Worm (Caenorhabditis elegans) whole organism, mixed stage, embryonic: ENCODE measurements around the gene spe-26.

ENCODE experiments used
- M03D4.4 ChIP-seq: sonication (generic microtip); optimal IDR thresholded peaks from 2 replicates; lab custom pipeline; 2017; ENCODE audit warnings: mild to moderate bottlenecking, missing genetic modification characterization, missing compliant biosample characterization
- blmp-1 ChIP-seq: fragments of 150-350 bp; optimal IDR thresholded peaks from 2 replicates; lab custom pipeline; 2014; ENCODE audit warnings: missing biosample characterization, missing genetic modification characterization
- ceh-39 ChIP-seq: fragments of 150-350 bp; optimal IDR thresholded peaks from 2 replicates; lab custom pipeline; 2014; ENCODE audit warnings: missing biosample characterization, missing genetic modification characterization
- ceh-43 ChIP-seq: fragments of 200-800 bp; sonication (Bioruptor generic); optimal IDR thresholded peaks from 2 replicates; lab custom pipeline; 2018; ENCODE audit warnings: mild to moderate bottlenecking, missing genetic modification characterization, moderate library complexity, missing compliant biosample characterization
- ceh-83 ChIP-seq: fragments of 200-800 bp; sonication (Bioruptor generic); optimal IDR thresholded peaks from 2 replicates; lab custom pipeline; 2018; ENCODE audit warnings: mild to moderate bottlenecking, missing genetic modification characterization, missing compliant biosample characterization
- ces-1 ChIP-seq: fragments of 150-350 bp; optimal IDR thresholded peaks from 2 replicates; lab custom pipeline; 2014; ENCODE audit warnings: missing biosample characterization, missing genetic modification reagents, missing genetic modification characterization
- cnd-1 ChIP-seq: fragments of 200-800 bp; sonication (Bioruptor generic); optimal IDR thresholded peaks from 2 replicates; lab custom pipeline; 2018; ENCODE audit warnings: mild to moderate bottlenecking, missing genetic modification characterization, missing compliant biosample characterization
- elt-3 ChIP-seq: fragments of 150-350 bp; optimal IDR thresholded peaks from 2 replicates; lab custom pipeline; 2014; ENCODE audit warnings: missing biosample characterization, missing genetic modification characterization
- flh-1 ChIP-seq: fragments of 200-800 bp; sonication (Bioruptor generic); optimal IDR thresholded peaks from 2 replicates; lab custom pipeline; 2018; ENCODE audit warnings: mild to moderate bottlenecking, missing genetic modification characterization, moderate library complexity, missing compliant biosample characterization
- ham-2 ChIP-seq: fragments of 200-800 bp; sonication (Bioruptor generic); optimal IDR thresholded peaks from 2 replicates; lab custom pipeline; 2018; ENCODE audit warnings: mild to moderate bottlenecking, missing genetic modification characterization, missing compliant biosample characterization
- hlh-1 ChIP-seq: fragments of 150-350 bp; optimal IDR thresholded peaks from 2 replicates; lab custom pipeline; 2014; ENCODE audit warnings: missing biosample characterization, missing genetic modification reagents, missing genetic modification characterization
- lin-13 ChIP-seq: fragments of 150-350 bp; optimal IDR thresholded peaks from 2 replicates; lab custom pipeline; 2014; ENCODE audit warnings: missing biosample characterization, missing genetic modification characterization
- lin-32 ChIP-seq: fragments of 200-800 bp; sonication (Bioruptor generic); optimal IDR thresholded peaks from 2 replicates; lab custom pipeline; 2018; ENCODE audit warnings: mild to moderate bottlenecking, missing genetic modification characterization, missing compliant biosample characterization
- lsy-2 ChIP-seq: fragments of 150-350 bp; optimal IDR thresholded peaks from 2 replicates; lab custom pipeline; 2014; ENCODE audit warnings: missing biosample characterization, missing genetic modification characterization
- mep-1 ChIP-seq: fragments of 150-350 bp; optimal IDR thresholded peaks from 2 replicates; lab custom pipeline; 2017; ENCODE audit warnings: missing biosample characterization, missing genetic modification reagents, missing genetic modification characterization, inconsistent platforms
- mls-2 ChIP-seq: sonication (generic microtip); optimal IDR thresholded peaks from 2 replicates; lab custom pipeline; 2016; ENCODE audit warnings: mild to moderate bottlenecking, missing genetic modification characterization, moderate library complexity, missing compliant biosample characterization
- nhr-12 ChIP-seq: fragments of 150-350 bp; optimal IDR thresholded peaks from 2 replicates; lab custom pipeline; 2014; ENCODE audit warnings: missing biosample characterization, missing genetic modification characterization
- nhr-2 ChIP-seq: fragments of 150-350 bp; optimal IDR thresholded peaks from 2 replicates; lab custom pipeline; 2014; ENCODE audit warnings: missing biosample characterization, missing genetic modification characterization
- nhr-237 ChIP-seq: fragments of 150-350 bp; optimal IDR thresholded peaks from 2 replicates; lab custom pipeline; 2014; ENCODE audit warnings: missing biosample characterization, missing genetic modification characterization
- nhr-76 ChIP-seq: sonication (generic microtip); optimal IDR thresholded peaks from 2 replicates; lab custom pipeline; 2017; ENCODE audit warnings: missing biosample characterization, missing genetic modification characterization
- pha-4 ChIP-seq: fragments of 150-350 bp; optimal IDR thresholded peaks from 2 replicates; lab custom pipeline; 2018; ENCODE audit warnings: missing biosample characterization, missing genetic modification reagents, missing genetic modification characterization
- sem-2 ChIP-seq: fragments of 200-800 bp; sonication (Bioruptor generic); optimal IDR thresholded peaks from 2 replicates; lab custom pipeline; 2018; ENCODE audit warnings: mild to moderate bottlenecking, missing genetic modification characterization, missing compliant biosample characterization
- snpc-4 ChIP-seq: fragments of 150-350 bp; optimal IDR thresholded peaks from 2 replicates; lab custom pipeline; 2014; ENCODE audit warnings: missing biosample characterization, missing genetic modification characterization
- sptf-1 ChIP-seq: sonication (generic microtip); optimal IDR thresholded peaks from 2 replicates; lab custom pipeline; 2017; ENCODE audit warnings: mild to moderate bottlenecking, missing genetic modification characterization, moderate library complexity, missing compliant biosample characterization
- unc-120 ChIP-seq: sonication (generic microtip); optimal IDR thresholded peaks from 2 replicates; lab custom pipeline; 2017; ENCODE audit warnings: missing genetic modification characterization, missing compliant biosample characterization; ENCODE audit not compliant: poor library complexity, severe bottlenecking
- unc-39 ChIP-seq: fragments of 150-350 bp; optimal IDR thresholded peaks from 2 replicates; lab custom pipeline; 2014; ENCODE audit warnings: missing biosample characterization, missing genetic modification characterization
- unc-62 ChIP-seq: fragments of 150-350 bp; optimal IDR thresholded peaks from 2 replicates; lab custom pipeline; 2014; ENCODE audit warnings: missing biosample characterization, missing genetic modification reagents, missing genetic modification characterization
- zip-8 ChIP-seq: fragments of 150-350 bp; optimal IDR thresholded peaks from 2 replicates; lab custom pipeline; 2014; ENCODE audit warnings: missing biosample characterization, missing genetic modification characterization

spe-26 gene

ce11 chrIV:10345486-10345885, 46.2 kb downstream of the spe-26 start:
- TF ChIP-seq hlh-1 (tag; lab: Kevin White, UChicago) (no peak), blmp-1 (tag; lab: Kevin White, UChicago) (no peak), ceh-83 (GFP tag; lab: Kevin White, UChicago) (no peak), zip-8 (tag; lab: Kevin White, UChicago) (no peak), ces-1 (GFP tag; lab: Kevin White, UChicago) (no peak), lin-32 (GFP tag; lab: Kevin White, UChicago) (no peak), mep-1 (tag; lab: Kevin White, UChicago) (no peak)
- TF ChIP-seq, all 35 proteins: peak for 0

ce11 chrIV:10344621-10345020, 47.1 kb downstream of the spe-26 start:
- no peak for TF ChIP-seq pha-4 (tag; lab: Kevin White, UChicago)
- peak; percentile 22 for TF ChIP-seq mep-1 (tag; lab: Kevin White, UChicago)
- peak; percentile 40 for TF ChIP-seq ces-1 (GFP tag; lab: Kevin White, UChicago)
- TF ChIP-seq unc-120 (tag; lab: Kevin White, UChicago), result peak; percentile 43

- TF ChIP-seq unc-62 (GFP tag; lab: Kevin White, UChicago) (peak; percentile 77), ham-2 (GFP tag; lab: Kevin White, UChicago) (peak; percentile 14), sem-2 (no peak), nhr-76 (no peak), elt-3 (tag; lab: Kevin White, UChicago) (peak; percentile 55), sptf-1 (tag; lab: Kevin White, UChicago) (no peak), blmp-1 (tag; lab: Kevin White, UChicago) (peak; percentile 84), unc-120 (tag; lab: Kevin White, UChicago) (peak; percentile 55), nhr-237 (tag; lab: Kevin White, UChicago) (no peak), lsy-2 (tag; lab: Kevin White, UChicago) (no peak), nhr-12 (tag; lab: Kevin White, UChicago) (no peak)
Measured at ce11 chrIV:10342361-10342706, 49.4 kb downstream of the spe-26 start.

DNA sequence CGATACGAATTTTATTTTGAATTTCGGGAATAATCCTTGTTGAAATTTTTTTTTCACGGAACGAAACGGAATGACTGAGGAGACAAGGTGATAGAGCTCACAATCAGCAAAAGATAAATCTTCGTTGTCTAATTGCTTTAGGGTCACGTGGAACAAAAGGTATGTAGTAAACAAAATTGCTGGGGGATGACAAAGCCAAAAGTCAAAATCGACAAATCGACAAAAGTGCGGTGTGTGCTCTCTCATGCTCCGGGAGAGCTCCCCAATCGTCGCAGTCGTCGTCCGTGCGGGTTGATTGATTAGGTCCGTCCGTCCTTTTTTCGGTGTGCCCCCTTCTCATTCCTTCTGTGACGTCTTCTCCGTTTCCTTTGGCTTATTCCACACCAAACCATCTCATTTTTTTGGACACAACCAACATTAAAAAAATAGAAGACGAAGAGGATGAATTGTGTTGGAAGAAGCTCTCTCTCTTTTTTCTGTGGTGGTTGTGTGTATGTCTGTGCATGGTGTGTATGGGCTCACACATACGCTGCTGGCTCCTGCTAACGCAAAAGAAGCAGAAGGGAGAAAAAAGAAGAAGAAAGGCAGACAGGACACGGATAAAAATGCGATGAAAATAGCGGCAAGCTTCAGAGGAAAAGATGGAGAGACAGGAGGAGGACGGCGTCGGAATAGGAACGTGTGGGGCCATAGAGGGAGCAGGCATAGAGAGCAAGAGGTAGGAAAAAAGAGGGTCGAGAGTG, 49.9 kb downstream of the spe-26 start:
- TF ChIP-seq nhr-237 (tag; lab: Kevin White, UChicago), result no peak
- peak; percentile 14 for TF ChIP-seq ces-1 (GFP tag; lab: Kevin White, UChicago)

DNA sequence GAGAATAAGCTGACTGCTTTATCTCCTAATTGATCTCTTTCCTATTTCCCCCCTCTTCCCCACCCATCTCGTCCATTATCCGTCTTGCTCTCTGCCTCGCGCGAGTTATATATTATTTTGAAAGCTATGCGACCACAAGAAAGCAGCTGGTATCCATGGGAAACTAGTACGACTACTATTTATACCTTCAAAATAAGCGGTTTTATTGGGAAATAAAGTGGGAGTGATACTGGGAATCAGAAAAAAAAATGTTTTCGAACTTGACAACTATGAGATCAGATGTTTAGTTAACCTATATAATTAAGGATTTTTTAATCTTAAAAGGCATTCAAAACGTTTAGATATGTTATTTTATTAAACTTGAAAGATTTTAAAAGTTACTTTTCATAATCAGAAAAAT, 52.0 kb downstream of the spe-26 start:
- TF ChIP-seq unc-120 (tag; lab: Kevin White, UChicago) (no peak), ceh-39 (tag; lab: Kevin White, UChicago) (no peak), nhr-76 (no peak), mep-1 (tag; lab: Kevin White, UChicago) (no peak), ham-2 (GFP tag; lab: Kevin White, UChicago) (no peak), unc-39 (no peak), M03D4.4 (tag; lab: Kevin White, UChicago) (no peak), cnd-1 (tag; lab: Kevin White, UChicago) (no peak), sem-2 (no peak), snpc-4 (no peak), ceh-43 (GFP tag; lab: Kevin White, UChicago) (no peak), mls-2 (tag; lab: Kevin White, UChicago) (no peak), sptf-1 (tag; lab: Kevin White, UChicago) (no peak), flh-1 (no peak), nhr-237 (tag; lab: Kevin White, UChicago) (no peak), lin-13 (tag; lab: Kevin White, UChicago) (no peak), nhr-12 (tag; lab: Kevin White, UChicago) (no peak), nhr-2 (tag; lab: Kevin White, UChicago) (no peak)
